Worm (Caenorhabditis elegans) whole organism, mixed stage, embryonic: ENCODE data around the gene W09G10.9.

ENCODE experiments used
- M03D4.4 ChIP-seq: sonication (generic microtip); optimal IDR thresholded peaks from 2 replicates; lab custom pipeline; 2017; ENCODE audit warnings: mild to moderate bottlenecking, missing genetic modification characterization, missing compliant biosample characterization
- bed-3 ChIP-seq: fragments of 200-800 bp; sonication (Bioruptor generic); optimal IDR thresholded peaks from 3 replicates; lab custom pipeline; 2018; ENCODE audit warnings: mild to moderate bottlenecking, missing genetic modification characterization, moderate library complexity, missing compliant biosample characterization
- blmp-1 ChIP-seq: fragments of 150-350 bp; optimal IDR thresholded peaks from 2 replicates; lab custom pipeline; 2014; ENCODE audit warnings: missing biosample characterization, missing genetic modification characterization
- ceh-39 ChIP-seq: fragments of 150-350 bp; optimal IDR thresholded peaks from 2 replicates; lab custom pipeline; 2014; ENCODE audit warnings: missing biosample characterization, missing genetic modification characterization
- ceh-43 ChIP-seq: fragments of 200-800 bp; sonication (Bioruptor generic); optimal IDR thresholded peaks from 2 replicates; lab custom pipeline; 2018; ENCODE audit warnings: mild to moderate bottlenecking, missing genetic modification characterization, moderate library complexity, missing compliant biosample characterization
- ceh-83 ChIP-seq: fragments of 200-800 bp; sonication (Bioruptor generic); optimal IDR thresholded peaks from 2 replicates; lab custom pipeline; 2018; ENCODE audit warnings: mild to moderate bottlenecking, missing genetic modification characterization, missing compliant biosample characterization
- ces-1 ChIP-seq: fragments of 150-350 bp; optimal IDR thresholded peaks from 2 replicates; lab custom pipeline; 2014; ENCODE audit warnings: missing biosample characterization, missing genetic modification reagents, missing genetic modification characterization
- cnd-1 ChIP-seq: fragments of 200-800 bp; sonication (Bioruptor generic); optimal IDR thresholded peaks from 2 replicates; lab custom pipeline; 2018; ENCODE audit warnings: mild to moderate bottlenecking, missing genetic modification characterization, missing compliant biosample characterization
- drap-1 ChIP-seq: fragments of 200-800 bp; sonication (Bioruptor generic); optimal IDR thresholded peaks from 3 replicates; lab custom pipeline; 2018; ENCODE audit warnings: mild to moderate bottlenecking, missing genetic modification characterization, missing compliant biosample characterization
- elt-1 ChIP-seq: sonication (generic microtip); optimal IDR thresholded peaks from 2 replicates; lab custom pipeline; 2017; ENCODE audit warnings: missing genetic modification characterization, mild to moderate bottlenecking, missing compliant biosample characterization, antibody characterized with exemption, moderate library complexity, borderline replicate concordance; ENCODE audit not compliant: insufficient read depth
- elt-3 ChIP-seq: fragments of 150-350 bp; optimal IDR thresholded peaks from 2 replicates; lab custom pipeline; 2014; ENCODE audit warnings: missing biosample characterization, missing genetic modification characterization
- flh-1 ChIP-seq: fragments of 200-800 bp; sonication (Bioruptor generic); optimal IDR thresholded peaks from 2 replicates; lab custom pipeline; 2018; ENCODE audit warnings: mild to moderate bottlenecking, missing genetic modification characterization, moderate library complexity, missing compliant biosample characterization
- ham-2 ChIP-seq: fragments of 200-800 bp; sonication (Bioruptor generic); optimal IDR thresholded peaks from 2 replicates; lab custom pipeline; 2018; ENCODE audit warnings: mild to moderate bottlenecking, missing genetic modification characterization, missing compliant biosample characterization
- hlh-1 ChIP-seq: fragments of 150-350 bp; optimal IDR thresholded peaks from 2 replicates; lab custom pipeline; 2014; ENCODE audit warnings: missing biosample characterization, missing genetic modification reagents, missing genetic modification characterization
- lin-13 ChIP-seq: fragments of 150-350 bp; optimal IDR thresholded peaks from 2 replicates; lab custom pipeline; 2014; ENCODE audit warnings: missing biosample characterization, missing genetic modification characterization
- lin-32 ChIP-seq: fragments of 200-800 bp; sonication (Bioruptor generic); optimal IDR thresholded peaks from 2 replicates; lab custom pipeline; 2018; ENCODE audit warnings: mild to moderate bottlenecking, missing genetic modification characterization, missing compliant biosample characterization
- lsy-2 ChIP-seq: fragments of 150-350 bp; optimal IDR thresholded peaks from 2 replicates; lab custom pipeline; 2014; ENCODE audit warnings: missing biosample characterization, missing genetic modification characterization
- mab-5 ChIP-seq: fragments of 150-350 bp; optimal IDR thresholded peaks from 2 replicates; lab custom pipeline; 2014; ENCODE audit warnings: missing biosample characterization, missing genetic modification characterization
- mep-1 ChIP-seq: fragments of 150-350 bp; optimal IDR thresholded peaks from 2 replicates; lab custom pipeline; 2017; ENCODE audit warnings: missing biosample characterization, missing genetic modification reagents, missing genetic modification characterization, inconsistent platforms
- mls-2 ChIP-seq: sonication (generic microtip); optimal IDR thresholded peaks from 2 replicates; lab custom pipeline; 2016; ENCODE audit warnings: mild to moderate bottlenecking, missing genetic modification characterization, moderate library complexity, missing compliant biosample characterization
- nhr-12 ChIP-seq: fragments of 150-350 bp; optimal IDR thresholded peaks from 2 replicates; lab custom pipeline; 2014; ENCODE audit warnings: missing biosample characterization, missing genetic modification characterization
- nhr-2 ChIP-seq: fragments of 150-350 bp; optimal IDR thresholded peaks from 2 replicates; lab custom pipeline; 2014; ENCODE audit warnings: missing biosample characterization, missing genetic modification characterization
- nhr-237 ChIP-seq: fragments of 150-350 bp; optimal IDR thresholded peaks from 2 replicates; lab custom pipeline; 2014; ENCODE audit warnings: missing biosample characterization, missing genetic modification characterization
- nhr-28 ChIP-seq: fragments of 150-350 bp; optimal IDR thresholded peaks from 2 replicates; lab custom pipeline; 2014; ENCODE audit warnings: missing biosample characterization, missing genetic modification characterization
- nhr-76 ChIP-seq: sonication (generic microtip); optimal IDR thresholded peaks from 2 replicates; lab custom pipeline; 2017; ENCODE audit warnings: missing biosample characterization, missing genetic modification characterization
- pha-4 ChIP-seq: fragments of 150-350 bp; optimal IDR thresholded peaks from 2 replicates; lab custom pipeline; 2018; ENCODE audit warnings: missing biosample characterization, missing genetic modification reagents, missing genetic modification characterization
- sem-2 ChIP-seq: fragments of 200-800 bp; sonication (Bioruptor generic); optimal IDR thresholded peaks from 2 replicates; lab custom pipeline; 2018; ENCODE audit warnings: mild to moderate bottlenecking, missing genetic modification characterization, missing compliant biosample characterization
- snpc-4 ChIP-seq: fragments of 150-350 bp; optimal IDR thresholded peaks from 2 replicates; lab custom pipeline; 2014; ENCODE audit warnings: missing biosample characterization, missing genetic modification characterization
- sptf-1 ChIP-seq: sonication (generic microtip); optimal IDR thresholded peaks from 2 replicates; lab custom pipeline; 2017; ENCODE audit warnings: mild to moderate bottlenecking, missing genetic modification characterization, moderate library complexity, missing compliant biosample characterization
- zip-8 ChIP-seq: fragments of 150-350 bp; optimal IDR thresholded peaks from 2 replicates; lab custom pipeline; 2014; ENCODE audit warnings: missing biosample characterization, missing genetic modification characterization
- ztf-11 ChIP-seq: fragments of 150-350 bp; optimal IDR thresholded peaks from 2 replicates; lab custom pipeline; 2014; ENCODE audit warnings: missing biosample characterization, missing genetic modification characterization

The W09G10.9 gene

ce11 chrII:3555281-3555680 is 33.7 kb downstream of the W09G10.9 start:
- no peak for TF ChIP-seq nhr-237
- TF ChIP-seq elt-1 (tag; lab: Kevin White, UChicago) = no peak
- no peak for TF ChIP-seq mep-1 (tag; lab: Kevin White, UChicago)
- TF ChIP-seq ces-1 (GFP tag; lab: Kevin White, UChicago) = no peak
- no peak for TF ChIP-seq drap-1 (GFP tag; lab: Kevin White, UChicago)
- TF ChIP-seq lsy-2 (tag; lab: Kevin White, UChicago) = no peak
- no peak for TF ChIP-seq sem-2 (GFP tag; lab: Kevin White, UChicago)
- TF ChIP-seq mls-2 (tag; lab: Kevin White, UChicago) = no peak
- TF ChIP-seq ceh-39 (tag; lab: Kevin White, UChicago) = no peak
- TF ChIP-seq nhr-28 (tag; lab: Kevin White, UChicago) = no peak

- no peak for TF ChIP-seq ham-2 (GFP tag; lab: Kevin White, UChicago)
- no peak for TF ChIP-seq ceh-39 (tag; lab: Kevin White, UChicago)
- no peak for TF ChIP-seq elt-3 (tag; lab: Kevin White, UChicago)
- TF ChIP-seq nhr-237 = no peak
- no peak for TF ChIP-seq nhr-2 (tag; lab: Kevin White, UChicago)
- no peak for TF ChIP-seq mls-2 (tag; lab: Kevin White, UChicago)
- no peak for TF ChIP-seq bed-3
- TF ChIP-seq lin-13 (tag; lab: Kevin White, UChicago) = no peak
- TF ChIP-seq hlh-1 (tag; lab: Kevin White, UChicago) = no peak
- no peak for TF ChIP-seq drap-1 (GFP tag; lab: Kevin White, UChicago)
Measured at ce11 chrII:3556584-3556983, 35.0 kb downstream of the W09G10.9 start.

- TF ChIP-seq ces-1 (GFP tag; lab: Kevin White, UChicago) = no peak
- TF ChIP-seq zip-8 (tag; lab: Kevin White, UChicago) = no peak
- TF ChIP-seq M03D4.4 = no peak
- TF ChIP-seq lin-13 (tag; lab: Kevin White, UChicago) = no peak
- no peak for TF ChIP-seq flh-1 (GFP tag; lab: Kevin White, UChicago)
- TF ChIP-seq elt-3 (tag; lab: Kevin White, UChicago) = no peak
- no peak for TF ChIP-seq ceh-43 (GFP tag; lab: Kevin White, UChicago)
- no peak for TF ChIP-seq nhr-76
- TF ChIP-seq nhr-2 (tag; lab: Kevin White, UChicago) = no peak
- no peak for TF ChIP-seq hlh-1 (tag; lab: Kevin White, UChicago)
- no peak for TF ChIP-seq nhr-12
- no peak for TF ChIP-seq lin-32
- TF ChIP-seq bed-3 = no peak
- no peak for TF ChIP-seq mab-5 (tag; lab: Kevin White, UChicago)
- TF ChIP-seq snpc-4 (tag; lab: Kevin White, UChicago) = no peak
- no peak for TF ChIP-seq mep-1 (tag; lab: Kevin White, UChicago)
- no peak for TF ChIP-seq ceh-83 (GFP tag; lab: Kevin White, UChicago)
- TF ChIP-seq sem-2 (GFP tag; lab: Kevin White, UChicago) = no peak
Measured at ce11 chrII:3557417-3557816, 35.8 kb downstream of the W09G10.9 start, which contains the start of gene lgc-45. Gene lgc-45, plus strand, starts transcription at chrII:3557472.

ce11 chrII:3560592-3560991 is 39.0 kb downstream of the W09G10.9 start, which contains the start of gene W10G11.1:
Gene W10G11.1, minus strand, starts transcription at chrII:3560692.
- TF ChIP-seq blmp-1 (tag; lab: Kevin White, UChicago) (no peak), M03D4.4 (no peak), flh-1 (GFP tag; lab: Kevin White, UChicago) (no peak), nhr-76 (no peak), lsy-2 (tag; lab: Kevin White, UChicago) (no peak), elt-3 (tag; lab: Kevin White, UChicago) (no peak), bed-3 (no peak), sem-2 (GFP tag; lab: Kevin White, UChicago) (no peak), ztf-11 (tag; lab: Kevin White, UChicago) (no peak), lin-13 (tag; lab: Kevin White, UChicago) (no peak), ham-2 (GFP tag; lab: Kevin White, UChicago) (no peak), nhr-12 (no peak), drap-1 (GFP tag; lab: Kevin White, UChicago) (no peak), elt-1 (tag; lab: Kevin White, UChicago) (no peak), pha-4 (no peak), cnd-1 (tag; lab: Kevin White, UChicago) (no peak), mls-2 (tag; lab: Kevin White, UChicago) (no peak), sptf-1 (tag; lab: Kevin White, UChicago) (no peak), hlh-1 (tag; lab: Kevin White, UChicago) (no peak)
